Worm (Caenorhabditis elegans) whole organism, L3 larva: ENCODE results near the gene ZK1290.13.

ENCODE experiments used
- R02D3.7 ChIP-seq: fragments of 150-350 bp; optimal IDR thresholded peaks from 2 replicates; lab custom pipeline; 2014; ENCODE audit warnings: missing biosample characterization, missing genetic modification characterization
- ZK546.5 ChIP-seq: sonication (generic microtip); optimal IDR thresholded peaks from 2 replicates; lab custom pipeline; 2017; ENCODE audit warnings: missing biosample characterization, missing genetic modification characterization
- aly-2 ChIP-seq: fragments of 150-350 bp; optimal IDR thresholded peaks from 2 replicates; lab custom pipeline; 2014; ENCODE audit warnings: missing biosample characterization, missing genetic modification characterization
- ama-1 ChIP-seq: fragments of 150-350 bp; optimal IDR thresholded peaks from 2 replicates; lab custom pipeline; 2018
- ceh-16 ChIP-seq: sonication (generic microtip); optimal IDR thresholded peaks from 2 replicates; lab custom pipeline; 2017; ENCODE audit warnings: missing biosample characterization, missing genetic modification characterization
- ceh-28 ChIP-seq: fragments of 150-350 bp; optimal IDR thresholded peaks from 2 replicates; lab custom pipeline; 2014; ENCODE audit warnings: missing biosample characterization, missing genetic modification reagents, missing genetic modification characterization
- egl-5 ChIP-seq: fragments of 150-350 bp; optimal IDR thresholded peaks from 2 replicates; lab custom pipeline; 2017; ENCODE audit warnings: missing biosample characterization, missing genetic modification reagents, missing genetic modification characterization, inconsistent platforms
- elt-2 ChIP-seq: sonication (generic microtip); optimal IDR thresholded peaks from 2 replicates; lab custom pipeline; 2016; ENCODE audit warnings: missing genetic modification reagents, mild to moderate bottlenecking, missing genetic modification characterization, missing compliant biosample characterization
- elt-3 ChIP-seq, 3 experiments: fragments of 150-350 bp in 1 of 3; sonication (generic microtip) in 2 of 3; optimal IDR thresholded peaks; 2 replicates in 2 of 3; 4 replicates in 1 of 3; lab custom pipeline; 2014 to 2017; ENCODE audit warnings: missing biosample characterization in 3 of 3, missing genetic modification characterization in 3 of 3
- eor-1 ChIP-seq, 2 experiments: fragments of 150-350 bp; optimal IDR thresholded peaks; 2 replicates each; lab custom pipeline; 2014 to 2018; ENCODE audit warnings: missing biosample characterization in 2 of 2, missing genetic modification characterization in 2 of 2
- fkh-10 ChIP-seq: sonication (generic microtip); optimal IDR thresholded peaks from 2 replicates; lab custom pipeline; 2017; ENCODE audit warnings: missing biosample characterization, missing genetic modification reagents, missing genetic modification characterization
- fkh-2 ChIP-seq: fragments of 150-350 bp; optimal IDR thresholded peaks from 2 replicates; lab custom pipeline; 2014; ENCODE audit warnings: missing biosample characterization, missing genetic modification reagents, missing genetic modification characterization
- fos-1 ChIP-seq: fragments of 150-350 bp; optimal IDR thresholded peaks from 2 replicates; lab custom pipeline; 2014; ENCODE audit warnings: missing biosample characterization, missing genetic modification characterization
- hmg-11 ChIP-seq: sonication (generic microtip); optimal IDR thresholded peaks from 2 replicates; lab custom pipeline; 2016; ENCODE audit warnings: missing genetic modification characterization, missing compliant biosample characterization
- jun-1 ChIP-seq: fragments of 150-350 bp; optimal IDR thresholded peaks from 2 replicates; lab custom pipeline; 2014; ENCODE audit warnings: missing biosample characterization, missing genetic modification reagents, missing genetic modification characterization
- lin-39 ChIP-seq: fragments of 150-350 bp; optimal IDR thresholded peaks from 2 replicates; lab custom pipeline; 2018; ENCODE audit warnings: missing biosample characterization, missing genetic modification reagents, missing genetic modification characterization
- lsy-12 ChIP-seq: sonication (generic microtip); optimal IDR thresholded peaks from 2 replicates; lab custom pipeline; 2016; ENCODE audit warnings: mild to moderate bottlenecking, missing genetic modification characterization, missing compliant biosample characterization
- mdl-1 ChIP-seq: fragments of 150-350 bp; optimal IDR thresholded peaks from 2 replicates; lab custom pipeline; 2014; ENCODE audit warnings: missing biosample characterization, missing genetic modification characterization
- mml-1 ChIP-seq: fragments of 150-350 bp; sonication (generic microtip); optimal IDR thresholded peaks from 3 replicates; lab custom pipeline; 2014; ENCODE audit warnings: missing biosample characterization, missing genetic modification characterization
- nhr-12 ChIP-seq: fragments of 150-350 bp; optimal IDR thresholded peaks from 2 replicates; lab custom pipeline; 2014; ENCODE audit warnings: missing biosample characterization, missing genetic modification characterization
- nhr-23 ChIP-seq: fragments of 150-350 bp; optimal IDR thresholded peaks from 2 replicates; lab custom pipeline; 2014; ENCODE audit warnings: missing biosample characterization, missing genetic modification reagents, missing genetic modification characterization
- nhr-28 ChIP-seq: fragments of 150-350 bp; optimal IDR thresholded peaks from 2 replicates; lab custom pipeline; 2014; ENCODE audit warnings: missing biosample characterization, missing genetic modification characterization
- nhr-76 ChIP-seq: fragments of 150-350 bp; sonication (generic microtip); optimal IDR thresholded peaks from 5 replicates; lab custom pipeline; 2014; ENCODE audit warnings: missing biosample characterization, missing genetic modification characterization
- nhr-77 ChIP-seq: fragments of 150-350 bp; optimal IDR thresholded peaks from 2 replicates; lab custom pipeline; 2014; ENCODE audit warnings: missing biosample characterization, missing genetic modification characterization
- pqm-1 ChIP-seq: fragments of 150-350 bp; optimal IDR thresholded peaks from 2 replicates; lab custom pipeline; 2017; ENCODE audit warnings: missing biosample characterization, missing genetic modification characterization, inconsistent platforms
- sea-2 ChIP-seq: fragments of 150-350 bp; sonication (generic microtip); optimal IDR thresholded peaks from 4 replicates; lab custom pipeline; 2014; ENCODE audit warnings: missing biosample characterization, missing genetic modification reagents, missing genetic modification characterization
- skn-1 ChIP-seq: fragments of 150-350 bp; optimal IDR thresholded peaks from 2 replicates; lab custom pipeline; 2014; ENCODE audit warnings: missing biosample characterization, missing genetic modification characterization
- tbx-2 ChIP-seq: sonication (generic microtip); optimal IDR thresholded peaks from 2 replicates; lab custom pipeline; 2016; ENCODE audit warnings: mild to moderate bottlenecking, missing genetic modification characterization, missing compliant biosample characterization
- ztf-11 ChIP-seq: fragments of 150-350 bp; optimal IDR thresholded peaks from 2 replicates; lab custom pipeline; 2014; ENCODE audit warnings: missing biosample characterization, missing genetic modification characterization

ZK1290.13 gene

DNA sequence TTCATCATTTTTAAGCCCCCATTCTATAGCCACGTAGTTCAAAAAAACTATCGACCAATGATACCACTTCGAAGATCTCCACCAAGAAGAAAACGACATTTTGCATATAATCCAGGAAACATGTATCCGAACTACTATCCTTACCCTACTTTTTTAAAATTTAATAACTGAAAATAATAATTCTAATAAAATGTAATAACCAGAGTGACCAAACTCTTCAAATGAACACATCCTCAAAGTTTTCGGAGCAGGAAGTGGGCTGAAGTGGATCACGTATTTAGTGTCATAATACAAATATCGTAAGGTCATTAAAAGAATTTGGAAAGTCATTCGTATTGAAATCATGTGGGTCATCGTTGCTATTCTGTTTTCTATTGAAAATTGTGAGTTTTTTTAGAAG is 42.6 kb downstream of the ZK1290.13 start, which contains the start of gene F35D2.6:
TSS of gene F35D2.6 (plus strand) at position 301 of the 400 bp plus-strand sequence.
- TF ChIP-seq ztf-11 (tag; lab: Kevin White, UChicago) (no peak), elt-2 (tag; lab: Kevin White, UChicago) (no peak), nhr-76 (no peak), skn-1 (tag; lab: Kevin White, UChicago) (no peak), fos-1 (tag; lab: Kevin White, UChicago) (no peak), ceh-16 (tag; lab: Kevin White, UChicago) (no peak), sea-2 (GFP tag; lab: Kevin White, UChicago) (no peak), mdl-1 (tag; lab: Kevin White, UChicago) (no peak), hmg-11 (tag; lab: Kevin White, UChicago) (no peak), R02D3.7 (tag; lab: Kevin White, UChicago) (no peak), jun-1 (tag; lab: Kevin White, UChicago) (no peak), egl-5 (tag; lab: Kevin White, UChicago) (no peak), fkh-10 (GFP tag; lab: Kevin White, UChicago) (no peak), ceh-28 (tag; lab: Kevin White, UChicago) (no peak), fkh-2 (tag; lab: Kevin White, UChicago) (no peak), nhr-28 (tag; lab: Kevin White, UChicago) (no peak), aly-2 (no peak), mml-1 (no peak), elt-3 (tag; optimal IDR thresholded peaks at IDR 0.05; lab: Kevin White, UChicago) (no peak), nhr-23 (no peak)

DNA sequence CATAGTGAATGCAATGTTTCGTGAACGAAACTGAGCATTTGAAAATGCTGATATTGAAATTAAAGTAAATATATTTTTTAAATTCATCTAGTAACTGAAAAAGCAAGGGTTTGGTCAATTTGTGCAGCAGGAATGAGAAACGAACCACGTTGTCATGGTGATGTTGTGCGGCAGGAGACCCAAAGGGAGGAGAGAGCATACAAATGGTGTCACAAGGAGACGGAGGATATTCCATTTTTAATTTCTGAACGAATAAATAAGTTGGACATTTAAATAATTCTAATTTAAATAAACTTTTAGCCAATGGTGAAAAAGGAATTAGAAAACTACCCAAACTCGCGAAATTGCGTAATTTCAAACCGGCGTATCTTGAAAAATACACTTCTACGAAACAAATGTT is 48.7 kb downstream of the ZK1290.13 start, which contains the start of gene mks-3:
TSS of gene mks-3 (minus strand) at position 101 of the 400 bp plus-strand sequence.
- no peak for TF ChIP-seq ZK546.5
- TF ChIP-seq fos-1 (tag; lab: Kevin White, UChicago) = no peak
- TF ChIP-seq jun-1 (tag; lab: Kevin White, UChicago) = no peak
- no peak for TF ChIP-seq ama-1 (lab: Kevin White, UChicago)
- TF ChIP-seq ztf-11 (tag; lab: Kevin White, UChicago) = no peak
- TF ChIP-seq mml-1 = no peak
- no peak for TF ChIP-seq nhr-12 (tag; lab: Kevin White, UChicago)
- TF ChIP-seq aly-2 = no peak
- no peak for TF ChIP-seq lsy-12
- TF ChIP-seq pqm-1 (tag; lab: Kevin White, UChicago) = no peak
- no peak for TF ChIP-seq tbx-2 (tag; lab: Kevin White, UChicago)
- TF ChIP-seq fkh-2 (tag; lab: Kevin White, UChicago) = no peak
- no peak for TF ChIP-seq eor-1 (tag; optimal IDR thresholded peaks at IDR 0.05; lab: Kevin White, UChicago)
- no peak for TF ChIP-seq skn-1 (tag; lab: Kevin White, UChicago)
- TF ChIP-seq hmg-11 (tag; lab: Kevin White, UChicago) = no peak
- no peak for TF ChIP-seq lin-39 (tag; lab: Kevin White, UChicago)
- TF ChIP-seq nhr-77 = no peak
